Fruit fly (Drosophila melanogaster): Measurements from ENCODE around the gene Catsup.

dm6 chr2L:19024744-19025059, 17.0 kb upstream of the Catsup start:
- no peak for TF ChIP-seq lola (GFP tag; optimal IDR thresholded peaks at IDR 0.05)
- TF ChIP-seq foxo (GFP tag; optimal IDR thresholded peaks at IDR 0.05) = no peak
- TF ChIP-seq CG32264 (GFP tag; optimal IDR thresholded peaks at IDR 0.05) = no peak
- TF ChIP-seq N (GFP tag; optimal IDR thresholded peaks at IDR 0.05) = no peak
- TF ChIP-seq rgr (GFP tag; optimal IDR thresholded peaks at IDR 0.05) = no peak
- TF ChIP-seq pan (optimal IDR thresholded peaks at IDR 0.05) = no peak
- TF ChIP-seq psq (GFP tag; optimal IDR thresholded peaks at IDR 0.05) = no peak
- no peak for TF ChIP-seq Myc (optimal IDR thresholded peaks at IDR 0.05)
- no peak for TF ChIP-seq usp (GFP tag; optimal IDR thresholded peaks at IDR 0.05)
- no peak for TF ChIP-seq br (GFP tag; optimal IDR thresholded peaks at IDR 0.05)
